Fruit fly (Drosophila melanogaster) whole organism, embryonic: ENCODE measurements around the gene ens.

Source experiments
- Ada2b ChIP-seq: fragments of 200-800 bp; sonication (Bioruptor generic); IDR thresholded peaks from 2 replicates; pipeline ENCODE4 v1.3.6; 2022; ENCODE audit warnings: missing biosample characterization, missing genetic modification characterization
- Antp ChIP-seq: fragments of 200-800 bp; sonication (Bioruptor generic); optimal IDR thresholded peaks from 3 replicates; lab custom pipeline; 2016; ENCODE audit warnings: missing biosample characterization, missing genetic modification characterization
- CG10543 ChIP-seq: fragments of 200-800 bp; sonication (Bioruptor generic); optimal IDR thresholded peaks from 3 replicates; lab custom pipeline; 2017; ENCODE audit warnings: missing biosample characterization, mild to moderate bottlenecking, missing genetic modification characterization, moderate library complexity
- CG11398 ChIP-seq: fragments of 200-800 bp; sonication (Bioruptor generic); optimal IDR thresholded peaks from 2 replicates; lab custom pipeline; 2016; ENCODE audit warnings: missing biosample characterization, missing genetic modification characterization
- CG12219 ChIP-seq: fragments of 200-800 bp; sonication (Bioruptor generic); optimal IDR thresholded peaks from 3 replicates; lab custom pipeline; 2018; ENCODE audit warnings: missing biosample characterization, mild to moderate bottlenecking, missing genetic modification characterization
- CG1233 ChIP-seq: fragments of 200-800 bp; sonication (Bioruptor generic); optimal IDR thresholded peaks from 4 replicates; lab custom pipeline; 2018; ENCODE audit warnings: missing biosample characterization, mild to moderate bottlenecking, missing genetic modification characterization
- CG13123 ChIP-seq: fragments of 200-800 bp; sonication (Bioruptor generic); optimal IDR thresholded peaks from 2 replicates; lab custom pipeline; 2016; ENCODE audit warnings: missing biosample characterization, missing genetic modification characterization
- CG13894 ChIP-seq: fragments of 200-800 bp; sonication (Bioruptor generic); optimal IDR thresholded peaks from 3 replicates; lab custom pipeline; 2018; ENCODE audit warnings: missing biosample characterization, mild to moderate bottlenecking, missing genetic modification characterization, moderate library complexity
- CG2199 ChIP-seq: fragments of 200-800 bp; sonication (Bioruptor generic); IDR thresholded peaks from 3 replicates; pipeline ENCODE4 v1.3.6; 2022; ENCODE audit warnings: missing biosample characterization, missing genetic modification characterization
- CG32772 ChIP-seq: fragments of 200-800 bp; sonication (Bioruptor generic); IDR thresholded peaks from 2 replicates; pipeline ENCODE4 v1.3.6; 2022; ENCODE audit warnings: missing biosample characterization, missing genetic modification characterization
- CG3995 ChIP-seq: fragments of 200-800 bp; sonication (Bioruptor generic); optimal IDR thresholded peaks from 3 replicates; lab custom pipeline; 2016; ENCODE audit warnings: missing biosample characterization, missing genetic modification characterization
- CG6689 ChIP-seq: fragments of 200-800 bp; sonication (Bioruptor generic); IDR thresholded peaks from 2 replicates; pipeline ENCODE4 v1.3.6; 2022; ENCODE audit warnings: missing biosample characterization, missing genetic modification characterization
- CG7372 ChIP-seq: fragments of 200-800 bp; sonication (Bioruptor generic); IDR thresholded peaks from 2 replicates; pipeline ENCODE4 v1.3.6; 2022; ENCODE audit warnings: missing biosample characterization, missing genetic modification characterization
- CG7745 ChIP-seq: fragments of 200-800 bp; sonication (Bioruptor generic); optimal IDR thresholded peaks from 2 replicates; lab custom pipeline; 2018; ENCODE audit warnings: missing biosample characterization, mild to moderate bottlenecking, missing genetic modification characterization, moderate library complexity
- CG9876 ChIP-seq: fragments of 200-800 bp; sonication (Bioruptor generic); optimal IDR thresholded peaks from 2 replicates; lab custom pipeline; 2016; ENCODE audit warnings: missing biosample characterization, missing genetic modification characterization
- Chrac-16 ChIP-seq: fragments of 200-800 bp; sonication (Bioruptor generic); optimal IDR thresholded peaks from 3 replicates; lab custom pipeline; 2016; ENCODE audit warnings: missing biosample characterization, missing genetic modification characterization
- E2f1 ChIP-seq: fragments of 200-800 bp; sonication (Bioruptor generic); IDR thresholded peaks from 2 replicates; pipeline ENCODE4 v1.3.6; 2022; ENCODE audit warnings: missing biosample characterization, missing genetic modification characterization
- Fer3 ChIP-seq: fragments of 200-800 bp; sonication (Bioruptor generic); optimal IDR thresholded peaks from 2 replicates; lab custom pipeline; 2018; ENCODE audit warnings: missing biosample characterization, mild to moderate bottlenecking, missing genetic modification characterization, moderate library complexity
- MBD-R2 ChIP-seq: fragments of 200-800 bp; sonication (Bioruptor generic); IDR thresholded peaks from 2 replicates; pipeline ENCODE4 v1.3.6; 2022; ENCODE audit warnings: missing biosample characterization, missing genetic modification characterization
- MESR4 ChIP-seq: fragments of 200-800 bp; sonication (Bioruptor generic); optimal IDR thresholded peaks from 2 replicates; lab custom pipeline; 2018; ENCODE audit warnings: missing biosample characterization, mild to moderate bottlenecking, missing genetic modification characterization, moderate library complexity
- NC2β ChIP-seq: fragments of 200-800 bp; sonication (Bioruptor generic); optimal IDR thresholded peaks from 2 replicates; lab custom pipeline; 2016; ENCODE audit warnings: missing biosample characterization, missing genetic modification characterization
- Opbp ChIP-seq: fragments of 200-800 bp; sonication (Bioruptor generic); IDR thresholded peaks from 3 replicates; pipeline ENCODE4 v1.3.6; 2022; ENCODE audit warnings: missing biosample characterization, missing genetic modification characterization; ENCODE audit not compliant: partially characterized antibody
- Sin3A ChIP-seq: fragments of >200 bp; optimal IDR thresholded peaks from 2 replicates; lab custom pipeline; 2018
- Trl ChIP-seq, 3 experiments: fragments of >200 bp in 2 of 3; fragments of 200-800 bp in 1 of 3; sonication (Bioruptor generic) in 1 of 3; optimal IDR thresholded peaks; 2 replicates in 1 of 3; 3 replicates in 2 of 3; lab custom pipeline; 2016 to 2017; ENCODE audit warnings: missing biosample characterization in 1 of 3, missing genetic modification characterization in 1 of 3
- Usf ChIP-seq: fragments of 200-800 bp; sonication (Bioruptor generic); optimal IDR thresholded peaks from 2 replicates; lab custom pipeline; 2017; ENCODE audit warnings: missing genotype, missing biosample characterization, missing genetic modification characterization
- cad ChIP-seq: fragments of >200 bp; optimal IDR thresholded peaks from 2 replicates; lab custom pipeline; 2017; ENCODE audit warnings: missing biosample characterization, missing genetic modification characterization
- da ChIP-seq: fragments of 200-800 bp; sonication (Bioruptor generic); optimal IDR thresholded peaks from 2 replicates; lab custom pipeline; 2016; ENCODE audit warnings: missing biosample characterization, missing genetic modification characterization
- dati ChIP-seq: fragments of 200-800 bp; sonication (Bioruptor generic); IDR thresholded peaks from 2 replicates; pipeline ENCODE4 v1.3.6; 2022; ENCODE audit warnings: missing biosample characterization, missing genetic modification characterization
- dmrt99B ChIP-seq: fragments of 200-800 bp; sonication (Bioruptor generic); optimal IDR thresholded peaks from 2 replicates; lab custom pipeline; 2018; ENCODE audit warnings: missing biosample characterization, mild to moderate bottlenecking, missing genetic modification characterization, moderate library complexity
- dpn ChIP-seq, 2 experiments: fragments of 200-800 bp; sonication (Bioruptor generic); optimal IDR thresholded peaks; 3 replicates each; lab custom pipeline; 2016; ENCODE audit warnings: missing biosample characterization in 2 of 2, missing genetic modification characterization in 2 of 2
- gce ChIP-seq: fragments of 200-800 bp; sonication (Bioruptor generic); IDR thresholded peaks from 3 replicates; pipeline ENCODE4 v1.3.6; 2022; ENCODE audit warnings: missing biosample characterization, missing genetic modification characterization
- gfzf ChIP-seq: fragments of 200-800 bp; sonication (Bioruptor generic); optimal IDR thresholded peaks from 2 replicates; lab custom pipeline; 2016; ENCODE audit warnings: missing biosample characterization, mild to moderate bottlenecking, missing genetic modification characterization, moderate library complexity
- ham ChIP-seq: fragments of 200-800 bp; sonication (Bioruptor generic); IDR thresholded peaks from 2 replicates; pipeline ENCODE4 v1.3.6; 2022; ENCODE audit warnings: missing biosample characterization, missing genetic modification characterization
- hb ChIP-seq: fragments of 200-800 bp; sonication (Bioruptor generic); IDR thresholded peaks from 3 replicates; pipeline ENCODE4 v1.3.6; 2022; ENCODE audit warnings: missing biosample characterization, missing genetic modification characterization; ENCODE audit not compliant: partially characterized antibody
- ind ChIP-seq: fragments of 200-800 bp; sonication (Bioruptor generic); optimal IDR thresholded peaks from 3 replicates; lab custom pipeline; 2016; ENCODE audit warnings: missing biosample characterization, missing genetic modification characterization
- insv ChIP-seq, 2 experiments: fragments of 200-800 bp; sonication (Bioruptor generic); optimal IDR thresholded peaks; 3 replicates each; lab custom pipeline; 2016 to 2018; ENCODE audit warnings: missing biosample characterization in 2 of 2, missing genetic modification characterization in 2 of 2
- jigr1 ChIP-seq: fragments of 200-800 bp; sonication (Bioruptor generic); IDR thresholded peaks from 3 replicates; pipeline ENCODE4 v1.3.6; 2022; ENCODE audit warnings: missing biosample characterization, missing genetic modification characterization
- lola ChIP-seq, 3 experiments: fragments of >200 bp in 2 of 3; fragments of 200-800 bp in 1 of 3; sonication (Bioruptor generic) in 1 of 3; optimal IDR thresholded peaks; 2 replicates each; lab custom pipeline; 2017 to 2019; ENCODE audit warnings: missing biosample characterization in 3 of 3, missing genetic modification characterization in 3 of 3, mild to moderate bottlenecking in 1 of 3, moderate library complexity in 1 of 3
- luna ChIP-seq: fragments of 200-800 bp; sonication (Bioruptor generic); optimal IDR thresholded peaks from 2 replicates; lab custom pipeline; 2016; ENCODE audit warnings: missing biosample characterization, missing genetic modification characterization
- mam ChIP-seq: fragments of 200-800 bp; sonication (Bioruptor generic); optimal IDR thresholded peaks from 3 replicates; lab custom pipeline; 2016; ENCODE audit warnings: missing biosample characterization, missing genetic modification characterization
- pnt ChIP-seq: fragments of 200-800 bp; sonication (Bioruptor generic); optimal IDR thresholded peaks from 3 replicates; lab custom pipeline; 2016; ENCODE audit warnings: missing biosample characterization, missing genetic modification characterization
- salm ChIP-seq: fragments of 200-800 bp; sonication (Bioruptor generic); optimal IDR thresholded peaks from 2 replicates; lab custom pipeline; 2018; ENCODE audit warnings: missing biosample characterization, mild to moderate bottlenecking, missing genetic modification characterization
- sd ChIP-seq: fragments of 200-800 bp; sonication (Bioruptor generic); optimal IDR thresholded peaks from 3 replicates; lab custom pipeline; 2018; ENCODE audit warnings: missing biosample characterization, mild to moderate bottlenecking, missing genetic modification characterization, moderate library complexity
- sima ChIP-seq: fragments of 200-800 bp; sonication (Bioruptor generic); optimal IDR thresholded peaks from 2 replicates; lab custom pipeline; 2016; ENCODE audit warnings: missing biosample characterization, missing genetic modification characterization
- slou ChIP-seq: fragments of 200-800 bp; sonication (Bioruptor generic); optimal IDR thresholded peaks from 3 replicates; lab custom pipeline; 2016; ENCODE audit warnings: missing biosample characterization, missing genetic modification characterization
- so ChIP-seq: fragments of 200-800 bp; sonication (Bioruptor generic); IDR thresholded peaks from 3 replicates; pipeline ENCODE4 v1.3.6; 2022; ENCODE audit warnings: missing biosample characterization, missing genetic modification characterization
- tin ChIP-seq: fragments of 200-800 bp; sonication (Bioruptor generic); optimal IDR thresholded peaks from 3 replicates; lab custom pipeline; 2016; ENCODE audit warnings: missing biosample characterization, missing genetic modification characterization
- tio ChIP-seq: fragments of 200-800 bp; sonication (Bioruptor generic); optimal IDR thresholded peaks from 2 replicates; lab custom pipeline; 2017; ENCODE audit warnings: missing biosample characterization, missing genetic modification characterization, inconsistent platforms
- unpg ChIP-seq: fragments of 200-800 bp; sonication (Bioruptor generic); optimal IDR thresholded peaks from 3 replicates; lab custom pipeline; 2018; ENCODE audit warnings: missing biosample characterization, mild to moderate bottlenecking, missing genetic modification characterization, moderate library complexity
- wor ChIP-seq: fragments of 200-800 bp; sonication (Bioruptor generic); IDR thresholded peaks from 2 replicates; pipeline ENCODE4 v1.3.6; 2022; ENCODE audit warnings: missing biosample characterization, missing genetic modification characterization

ens gene

dm6 chr3L:4108844-4109494 lies 25.4 kb downstream of the ens start (continued):
- 0 out of 2 replicates have a peak, but pooled peaks have one; percentile 35 for TF ChIP-seq wor (GFP tag; lab: Robert Waterston, UW)
- TF ChIP-seq sima (GFP tag; lab: Kevin White, UChicago) = no peak
- TF ChIP-seq sd = peak; percentile 81
- peak; percentile 73 for TF ChIP-seq CG12219 (GFP tag; lab: Kevin White, UChicago)
- TF ChIP-seq so (GFP tag; lab: Robert Waterston, UW) = peak; percentile 56; the same call in 2 of the 3 replicates
- TF ChIP-seq Sin3A (lab: Kevin White, UChicago) = no peak
- TF ChIP-seq Opbp (GFP tag; lab: Robert Waterston, UW) = no peak
- TF ChIP-seq luna (GFP tag; lab: Kevin White, UChicago) = no peak
- no peak for TF ChIP-seq MESR4 (GFP tag; lab: Kevin White, UChicago)
- TF ChIP-seq dpn (GFP tag; optimal IDR thresholded peaks at IDR 0.05; lab: Kevin White, UChicago) = peak; percentile 76 to 78
- TF ChIP-seq mam (GFP tag; lab: Kevin White, UChicago) = peak; percentile 71
- peak; percentile 63 for TF ChIP-seq Antp (GFP tag; lab: Kevin White, UChicago)
- peak; percentile 71 for TF ChIP-seq CG10543 (GFP tag; lab: Kevin White, UChicago)
- no peak for TF ChIP-seq tio
- TF ChIP-seq CG13123 (GFP tag; lab: Kevin White, UChicago) = peak; percentile 50
- peak; percentile 18 for TF ChIP-seq CG9876 (GFP tag; lab: Kevin White, UChicago)
- TF ChIP-seq salm = peak; percentile 46
- TF ChIP-seq Fer3 (tag; lab: Kevin White, UChicago) = peak; percentile 56
- peak in 1 of 2 experiments; percentile 26 for TF ChIP-seq insv (GFP tag; optimal IDR thresholded peaks at IDR 0.05; lab: Kevin White, UChicago)
- TF ChIP-seq E2f1 (GFP tag; lab: Robert Waterston, UW) = peak; percentile 19; the same call in 1 of the 2 replicates
- TF ChIP-seq CG2199 (GFP tag; lab: Robert Waterston, UW) = no peak
- TF ChIP-seq gce (GFP tag; lab: Robert Waterston, UW) = 0 out of 3 replicates have a peak, but pooled peaks have one; percentile 32
- peak; percentile 47 for TF ChIP-seq NC2β
- TF ChIP-seq CG7372 (GFP tag; lab: Robert Waterston, UW) = 0 out of 2 replicates have a peak, but pooled peaks have one; percentile 37
- TF ChIP-seq CG6689 (GFP tag; lab: Robert Waterston, UW) = peak; percentile 57; the same call in 1 of the 2 replicates
- TF ChIP-seq Trl (optimal IDR thresholded peaks at IDR 0.05; lab: Kevin White, UChicago) = no peak
- TF ChIP-seq Trl (GFP tag; optimal IDR thresholded peaks at IDR 0.05; lab: Kevin White, UChicago) = peak; percentile 62
- peak; percentile 6 for TF ChIP-seq CG13894 (tag; lab: Kevin White, UChicago)
- peak; percentile 69 for TF ChIP-seq unpg (GFP tag; lab: Kevin White, UChicago)
- TF ChIP-seq CG32772 (GFP tag; lab: Robert Waterston, UW) = peak; percentile 55; the same call in 1 of the 2 replicates
- TF ChIP-seq CG3995 (GFP tag; lab: Kevin White, UChicago) = peak; percentile 24
- 0 out of 2 replicates have a peak, but pooled peaks have one; percentile 30 for TF ChIP-seq MBD-R2 (GFP tag; lab: Robert Waterston, UW)
- peak; percentile 72 for TF ChIP-seq Usf
- TF ChIP-seq lola (GFP tag; optimal IDR thresholded peaks at IDR 0.05; lab: Kevin White, UChicago) = peak in 1 of 3 experiments; percentile 80
- peak; percentile 79 for TF ChIP-seq ind (GFP tag; lab: Kevin White, UChicago)
- no peak for TF ChIP-seq gfzf (GFP tag; lab: Kevin White, UChicago)
- TF ChIP-seq dati (GFP tag; lab: Robert Waterston, UW) = no peak
- TF ChIP-seq da (GFP tag; lab: Kevin White, UChicago) = peak; percentile 19
- no peak for TF ChIP-seq cad
- no peak for TF ChIP-seq jigr1 (GFP tag; lab: Robert Waterston, UW)
- TF ChIP-seq Ada2b (GFP tag; lab: Robert Waterston, UW) = peak; percentile 55
- peak; percentile 20 for TF ChIP-seq pnt (GFP tag; lab: Kevin White, UChicago)
- TF ChIP-seq ham (GFP tag; lab: Robert Waterston, UW) = no peak
- peak; percentile 65 for TF ChIP-seq Chrac-16
- peak; percentile 35 for TF ChIP-seq CG11398 (GFP tag; lab: Kevin White, UChicago)
- peak; percentile 90 for TF ChIP-seq dmrt99B (tag; lab: Kevin White, UChicago)
- TF ChIP-seq CG7745 (tag; lab: Kevin White, UChicago) = no peak
- TF ChIP-seq tin (GFP tag; lab: Kevin White, UChicago) = peak; percentile 56
- no peak for TF ChIP-seq hb (GFP tag; lab: Robert Waterston, UW)
- TF ChIP-seq slou (GFP tag; lab: Kevin White, UChicago) = peak; percentile 20
- peak; percentile 80 for TF ChIP-seq CG1233
